Worm (Caenorhabditis elegans): ENCODE measurements around the gene F44E5.15.

ce11 chrII:11737347-11737746, 35.1 kb upstream of the F44E5.15 start:
- TF ChIP-seq daf-12 (tag; optimal IDR thresholded peaks at IDR 0.05) (no peak), pqm-1 (tag; optimal IDR thresholded peaks at IDR 0.05) (no peak), elt-2 (tag; optimal IDR thresholded peaks at IDR 0.05) (no peak), aly-2 (tag; optimal IDR thresholded peaks at IDR 0.05) (no peak), ceh-16 (tag; optimal IDR thresholded peaks at IDR 0.05) (no peak), lin-39 (tag; optimal IDR thresholded peaks at IDR 0.05) (no peak), unc-39 (tag; optimal IDR thresholded peaks at IDR 0.05) (no peak), ztf-4 (tag; optimal IDR thresholded peaks at IDR 0.05) (no peak), nhr-12 (tag; optimal IDR thresholded peaks at IDR 0.05) (no peak), fos-1 (tag; optimal IDR thresholded peaks at IDR 0.05) (no peak), elt-3 (tag; optimal IDR thresholded peaks at IDR 0.05) (no peak)
